Fruit fly (Drosophila melanogaster): Measurements from ENCODE around the gene CG32024.

Gene CG32024

DNA sequence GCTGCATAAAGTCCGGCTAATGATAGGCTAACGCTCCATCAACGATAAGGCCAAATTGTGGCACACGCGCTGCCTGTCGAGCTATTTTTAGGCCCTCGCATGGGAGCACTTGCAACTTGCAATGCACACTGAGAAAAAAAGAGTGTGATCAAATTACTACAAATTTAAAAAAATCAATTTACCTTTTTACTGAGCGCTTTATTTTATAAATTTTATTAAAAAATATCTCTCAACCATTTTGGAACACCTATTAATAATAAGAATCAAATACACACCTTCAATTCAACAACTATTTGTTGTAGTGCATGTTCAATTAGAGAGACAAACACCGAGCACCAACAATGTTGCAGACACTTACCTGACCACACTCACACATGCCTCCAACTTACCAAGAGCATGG lies 41.9 kb upstream of the CG32024 start (continued):
- TF ChIP-seq CG12155 (GFP tag; optimal IDR thresholded peaks at IDR 0.05) = no peak
- no peak for TF ChIP-seq MBD-R2 (GFP tag; IDR thresholded peaks at IDR 0.05)
- no peak for TF ChIP-seq Poxn (GFP tag; IDR thresholded peaks at IDR 0.05)
- TF ChIP-seq p53 (GFP tag; optimal IDR thresholded peaks at IDR 0.05) = no peak
- no peak for TF ChIP-seq B-H2 (GFP tag; optimal IDR thresholded peaks at IDR 0.05)
- TF ChIP-seq bcd (GFP tag; optimal IDR thresholded peaks at IDR 0.05) = no peak
- no peak for TF ChIP-seq hkb (optimal IDR thresholded peaks at IDR 0.05)
- peak; percentile 31 for TF ChIP-seq hkb (GFP tag; IDR thresholded peaks at IDR 0.05)
- no peak; the same call in 1 of the 2 replicates for TF ChIP-seq CG6272 (GFP tag; IDR thresholded peaks at IDR 0.05)
- no peak for TF ChIP-seq CG9215 (GFP tag; IDR thresholded peaks at IDR 0.05)
- no peak for TF ChIP-seq pb (GFP tag; optimal IDR thresholded peaks at IDR 0.05)
- no peak for TF ChIP-seq lab (GFP tag; optimal IDR thresholded peaks at IDR 0.05)
- TF ChIP-seq CG12236 (GFP tag; optimal IDR thresholded peaks at IDR 0.05) = no peak
- no peak for TF ChIP-seq CG17385 (GFP tag; optimal IDR thresholded peaks at IDR 0.05)
- no peak for TF ChIP-seq h (optimal IDR thresholded peaks at IDR 0.05)
- TF ChIP-seq CG13287 (GFP tag; IDR thresholded peaks at IDR 0.05; ENCODE audit: partially characterized antibody) = no peak
- no peak for TF ChIP-seq ro (GFP tag; IDR thresholded peaks at IDR 0.05)
- peak; percentile 7; the same call in 1 of the 3 replicates for TF ChIP-seq CG3726 (GFP tag; IDR thresholded peaks at IDR 0.05)
- TF ChIP-seq CG14965 (GFP tag; optimal IDR thresholded peaks at IDR 0.05; ENCODE audit: borderline replicate concordance) = no peak
- no peak for TF ChIP-seq Bgb (GFP tag; IDR thresholded peaks at IDR 0.05; ENCODE audit: partially characterized antibody)
- no peak for TF ChIP-seq hbn (GFP tag; IDR thresholded peaks at IDR 0.05; ENCODE audit: partially characterized antibody)
- peak; percentile 71 for TF ChIP-seq vvl (GFP tag; IDR thresholded peaks at IDR 0.05)
- TF ChIP-seq CG14667 (GFP tag; IDR thresholded peaks at IDR 0.05) = peak; percentile 21; the same call in 1 of the 2 replicates
- peak; percentile 62 for TF ChIP-seq ttk (GFP tag; IDR thresholded peaks at IDR 0.05)
- no peak for TF ChIP-seq unc-4 (GFP tag; IDR thresholded peaks at IDR 0.05; ENCODE audit: partially characterized antibody)
- TF ChIP-seq CG7987 (GFP tag; optimal IDR thresholded peaks at IDR 0.05) = no peak
- TF ChIP-seq tna (GFP tag; IDR thresholded peaks at IDR 0.05; ENCODE audit: partially characterized antibody) = no peak
- no peak for TF ChIP-seq CG1602 (GFP tag; optimal IDR thresholded peaks at IDR 0.05)
- peak; percentile 6; the same call in 1 of the 2 replicates for TF ChIP-seq Ravus (GFP tag; IDR thresholded peaks at IDR 0.05)
- TF ChIP-seq CG17568 (GFP tag; optimal IDR thresholded peaks at IDR 0.05) = no peak
- TF ChIP-seq bsh (GFP tag; optimal IDR thresholded peaks at IDR 0.05) = peak in 1 of 2 experiments; percentile 81
- TF ChIP-seq Dbx (GFP tag; IDR thresholded peaks at IDR 0.05) = no peak
- no peak for TF ChIP-seq HmgZ (tag; optimal IDR thresholded peaks at IDR 0.05)
- no peak for TF ChIP-seq tx (GFP tag; optimal IDR thresholded peaks at IDR 0.05)
- no peak for TF ChIP-seq nmo (GFP tag; optimal IDR thresholded peaks at IDR 0.05)
- TF ChIP-seq HHEX (GFP tag; optimal IDR thresholded peaks at IDR 0.05) = no peak
- TF ChIP-seq Atf-2 (GFP tag; optimal IDR thresholded peaks at IDR 0.05) = no peak
- no peak for TF ChIP-seq ssp (GFP tag; IDR thresholded peaks at IDR 0.05)
- TF ChIP-seq CTCF (GFP tag; optimal IDR thresholded peaks at IDR 0.05) = no peak
- TF ChIP-seq zen2 (GFP tag; IDR thresholded peaks at IDR 0.05; ENCODE audit: partially characterized antibody) = no peak
- TF ChIP-seq Tbp (GFP tag; optimal IDR thresholded peaks at IDR 0.05) = no peak
- peak; percentile 40; the same call in 1 of the 2 replicates for TF ChIP-seq bowl (GFP tag; IDR thresholded peaks at IDR 0.05)
- no peak for TF ChIP-seq Camta (GFP tag; optimal IDR thresholded peaks at IDR 0.05)
- no peak for TF ChIP-seq kni (GFP tag; optimal IDR thresholded peaks at IDR 0.05)
- TF ChIP-seq cato (GFP tag; optimal IDR thresholded peaks at IDR 0.05; ENCODE audit: borderline replicate concordance) = no peak
- peak; percentile 59 for TF ChIP-seq CG5953 (GFP tag; IDR thresholded peaks at IDR 0.05)
- no peak for TF ChIP-seq CG6683 (GFP tag; optimal IDR thresholded peaks at IDR 0.05)
- no peak for TF ChIP-seq pan (optimal IDR thresholded peaks at IDR 0.05)
- TF ChIP-seq pan (GFP tag; optimal IDR thresholded peaks at IDR 0.05 in 1 of 2, IDR thresholded peaks at IDR 0.05 in 1 of 2) = peak in 1 of 2 experiments; percentile 35
- TF ChIP-seq TFAM (GFP tag; optimal IDR thresholded peaks at IDR 0.05) = no peak
- no peak for TF ChIP-seq CG7928 (GFP tag; optimal IDR thresholded peaks at IDR 0.05)
- no peak for TF ChIP-seq CG11398 (GFP tag; optimal IDR thresholded peaks at IDR 0.05)
- no peak for TF ChIP-seq PHDP (tag; optimal IDR thresholded peaks at IDR 0.05)

All from whole organism, embryonic.